Worm (Caenorhabditis elegans): ENCODE data around the gene atn-1.

ce11 chrV:12506185-12506584 lies 28.0 kb downstream of the atn-1 start, which contains the start of gene nlp-46:
- TF ChIP-seq mdl-1 (tag; optimal IDR thresholded peaks at IDR 0.05) (no peak), F13H6.1 (tag; optimal IDR thresholded peaks at IDR 0.05) (no peak), ztf-11 (tag; optimal IDR thresholded peaks at IDR 0.05) (no peak), unc-62 (GFP tag; optimal IDR thresholded peaks at IDR 0.05) (no peak), alr-1 (tag; optimal IDR thresholded peaks at IDR 0.05) (no peak), nhr-25 (tag; optimal IDR thresholded peaks at IDR 0.05) (no peak), fos-1 (tag; optimal IDR thresholded peaks at IDR 0.05) (no peak), lsy-2 (tag; optimal IDR thresholded peaks at IDR 0.05) (no peak), nhr-237 (tag; optimal IDR thresholded peaks at IDR 0.05) (no peak), nhr-10 (tag; optimal IDR thresholded peaks at IDR 0.05) (no peak), zag-1 (tag; optimal IDR thresholded peaks at IDR 0.05) (no peak)

All from whole organism, L2 larva.